Fruit fly (Drosophila melanogaster) whole organism: ENCODE data around the gene CG32119.

Experiments
- CG8478 ChIP-seq: fragments of >200 bp; optimal IDR thresholded peaks from 2 replicates; lab custom pipeline; 2018; ENCODE audit warnings: inconsistent platforms
- Dll ChIP-seq: fragments of >200 bp; optimal IDR thresholded peaks from 2 replicates; lab custom pipeline; 2017
- EcR ChIP-seq, 2 experiments: fragments of >200 bp; optimal IDR thresholded peaks; 2 replicates each; lab custom pipeline; 2017; ENCODE audit warnings: missing biosample characterization in 2 of 2, missing genetic modification characterization in 2 of 2, missing genetic modification reagents in 2 of 2
- psq ChIP-seq: fragments of >200 bp; optimal IDR thresholded peaks from 2 replicates; lab custom pipeline; 2017
- usp ChIP-seq: fragments of >200 bp; optimal IDR thresholded peaks from 2 replicates; lab custom pipeline; 2017; ENCODE audit warnings: missing biosample characterization, missing genetic modification characterization, mixed read lengths

DNA sequence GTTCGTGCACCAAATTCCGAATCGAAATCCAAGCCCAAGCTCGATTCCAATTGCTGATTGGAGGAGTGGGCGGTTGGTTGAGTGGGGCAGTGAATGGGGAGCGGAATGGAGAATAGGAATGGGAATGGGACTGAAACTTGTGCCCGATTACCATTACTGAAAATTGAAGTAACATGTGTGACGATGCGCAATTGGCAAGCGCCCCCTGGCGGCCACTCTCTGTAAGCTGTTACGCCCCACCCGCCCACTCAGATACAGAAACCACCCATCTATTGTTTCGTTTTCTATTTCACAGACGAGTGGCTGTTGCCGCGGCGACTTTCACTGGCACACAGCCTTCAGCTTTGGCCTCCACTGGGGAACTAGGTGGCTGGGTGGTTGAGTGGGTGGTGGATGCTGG lies 22.8 kb upstream of the CG32119 start:
- no peak for TF ChIP-seq usp (GFP tag; lab: Kevin White, UChicago)
- TF ChIP-seq Dll, result no peak
- TF ChIP-seq psq (lab: Kevin White, UChicago), result no peak
- no peak for TF ChIP-seq CG8478 (lab: Kevin White, UChicago)
- TF ChIP-seq EcR (GFP tag; optimal IDR thresholded peaks at IDR 0.05; lab: Kevin White, UChicago), result no peak
